Worm (Caenorhabditis elegans): ENCODE data around the gene col-77.

ce11 chrII:8380188-8380587 lies 21.0 kb upstream of the col-77 start:
- TF ChIP-seq lin-38 (GFP tag; IDR thresholded peaks at IDR 0.05) (no peak), lin-13 (GFP tag; optimal IDR thresholded peaks at IDR 0.05) (no peak), mep-1 (tag; optimal IDR thresholded peaks at IDR 0.05) (no peak), nhr-237 (tag; optimal IDR thresholded peaks at IDR 0.05) (no peak)

Data from whole organism, L4 larva.